Worm (Caenorhabditis elegans) whole organism, early embryonic: ENCODE measurements around the gene ugt-58.

Source experiments
- B0310.2 ChIP-seq: sonication (generic microtip); optimal IDR thresholded peaks from 2 replicates; lab custom pipeline; 2016; ENCODE audit warnings: mild to moderate bottlenecking, missing genetic modification characterization, missing compliant biosample characterization
- F13C5.2 ChIP-seq: sonication (generic microtip); optimal IDR thresholded peaks from 2 replicates; lab custom pipeline; 2017; ENCODE audit warnings: mild to moderate bottlenecking, missing genetic modification characterization, inconsistent platforms, missing compliant biosample characterization
- aly-1 ChIP-seq: sonication (generic microtip); optimal IDR thresholded peaks from 2 replicates; lab custom pipeline; 2016; ENCODE audit warnings: missing genetic modification characterization, missing compliant biosample characterization
- ama-1 ChIP-seq: fragments of 150-350 bp; optimal IDR thresholded peaks from 2 replicates; lab custom pipeline; 2014
- ceh-13 ChIP-seq: fragments of 200-800 bp; sonication (Bioruptor generic); optimal IDR thresholded peaks from 2 replicates; lab custom pipeline; 2018; ENCODE audit warnings: mild to moderate bottlenecking, missing genetic modification characterization, missing compliant biosample characterization
- ceh-36 ChIP-seq: sonication (generic microtip); optimal IDR thresholded peaks from 2 replicates; lab custom pipeline; 2016; ENCODE audit warnings: missing genetic modification characterization, inconsistent platforms, missing compliant biosample characterization
- ets-7 ChIP-seq: sonication (generic microtip); optimal IDR thresholded peaks from 2 replicates; lab custom pipeline; 2016; ENCODE audit warnings: missing genotype, missing genetic modification characterization, missing compliant biosample characterization
- flt-1 ChIP-seq: fragments of 200-800 bp; sonication (Bioruptor generic); IDR thresholded peaks from 2 replicates; pipeline ENCODE4 v1.3.6; 2022; ENCODE audit warnings: missing genetic modification characterization, missing compliant biosample characterization
- hmbx-1 ChIP-seq: sonication (generic microtip); optimal IDR thresholded peaks from 2 replicates; lab custom pipeline; 2016; ENCODE audit warnings: mild to moderate bottlenecking, missing genetic modification characterization, missing compliant biosample characterization
- hmg-4 ChIP-seq: fragments of 200-800 bp; sonication (Bioruptor generic); optimal IDR thresholded peaks from 2 replicates; lab custom pipeline; 2018; ENCODE audit warnings: mild to moderate bottlenecking, missing genetic modification characterization, missing compliant biosample characterization
- hnd-1 ChIP-seq: sonication (generic microtip); optimal IDR thresholded peaks from 2 replicates; lab custom pipeline; 2016; ENCODE audit warnings: missing genetic modification characterization, missing compliant biosample characterization
- pes-1 ChIP-seq: fragments of 200-800 bp; sonication (Bioruptor generic); IDR thresholded peaks from 2 replicates; pipeline ENCODE4 v1.3.6; 2022; ENCODE audit warnings: missing genetic modification reagents, missing genetic modification characterization, missing compliant biosample characterization
- scrt-1 ChIP-seq: fragments of 200-800 bp; sonication (Bioruptor generic); IDR thresholded peaks from 2 replicates; pipeline ENCODE4 v1.3.6; 2022; ENCODE audit warnings: missing genetic modification characterization, missing compliant biosample characterization
- sea-1 ChIP-seq: fragments of 200-800 bp; sonication (Bioruptor generic); conservative IDR thresholded peaks from 2 replicates; pipeline ENCODE4 v1.3.6; 2022; ENCODE audit warnings: missing genetic modification characterization, missing compliant biosample characterization
- tbx-11 ChIP-seq: fragments of 200-800 bp; sonication (Bioruptor generic); IDR thresholded peaks from 2 replicates; pipeline ENCODE4 v1.3.6; 2022; ENCODE audit warnings: missing genetic modification characterization, missing compliant biosample characterization
- tbx-37 ChIP-seq: fragments of 200-800 bp; sonication (Bioruptor generic); conservative IDR thresholded peaks from 2 replicates; pipeline ENCODE4 v1.3.6; 2022; ENCODE audit warnings: missing genetic modification reagents, missing genetic modification characterization, missing compliant biosample characterization
- tra-4 ChIP-seq: sonication (generic microtip); optimal IDR thresholded peaks from 2 replicates; lab custom pipeline; 2017; ENCODE audit warnings: missing genetic modification characterization, missing compliant biosample characterization

ugt-58 gene

ce11 chrII:9574406-9574805, 12.2 kb downstream of the ugt-58 start:
- TF ChIP-seq B0310.2 (tag; lab: Kevin White, UChicago) (no peak), tbx-11 (GFP tag; lab: Robert Waterston, UW) (no peak), aly-1 (tag; lab: Kevin White, UChicago) (no peak), scrt-1 (GFP tag; lab: Robert Waterston, UW) (no peak), F13C5.2 (tag; lab: Kevin White, UChicago) (peak; percentile 20), ceh-13 (no peak), hmg-4 (peak; percentile 39), flt-1 (GFP tag; lab: Robert Waterston, UW) (no peak), ets-7 (tag; lab: Kevin White, UChicago) (no peak), tbx-37 (GFP tag; lab: Robert Waterston, UW) (no peak), hmbx-1 (no peak), tra-4 (no peak)

- TF ChIP-seq tbx-11 (GFP tag; lab: Robert Waterston, UW) (no peak), pes-1 (GFP tag; lab: Robert Waterston, UW) (no peak), tra-4 (no peak), ceh-13 (no peak), B0310.2 (tag; lab: Kevin White, UChicago) (no peak), ama-1 (lab: Kevin White, UChicago) (no peak), flt-1 (GFP tag; lab: Robert Waterston, UW) (no peak), hnd-1 (tag; lab: Kevin White, UChicago) (no peak), aly-1 (tag; lab: Kevin White, UChicago) (no peak), tbx-37 (GFP tag; lab: Robert Waterston, UW) (no peak), hmbx-1 (no peak), sea-1 (GFP tag; lab: Robert Waterston, UW) (no peak), scrt-1 (GFP tag; lab: Robert Waterston, UW) (no peak), F13C5.2 (tag; lab: Kevin White, UChicago) (no peak), hmg-4 (no peak), ceh-36 (tag; lab: Kevin White, UChicago) (no peak), ets-7 (tag; lab: Kevin White, UChicago) (no peak)
Observed at ce11 chrII:9573412-9573811, 13.2 kb downstream of the ugt-58 start.

- TF ChIP-seq pes-1 (GFP tag; lab: Robert Waterston, UW) (peak; percentile 95), aly-1 (tag; lab: Kevin White, UChicago) (peak; percentile 95), hnd-1 (tag; lab: Kevin White, UChicago) (peak; percentile 79), tbx-11 (GFP tag; lab: Robert Waterston, UW) (peak; percentile 95), F13C5.2 (tag; lab: Kevin White, UChicago) (peak; percentile 95), ets-7 (tag; lab: Kevin White, UChicago) (peak; percentile 84), ama-1 (lab: Kevin White, UChicago) (no peak), scrt-1 (GFP tag; lab: Robert Waterston, UW) (peak; percentile 93), sea-1 (GFP tag; lab: Robert Waterston, UW) (peak; percentile 92), tbx-37 (GFP tag; lab: Robert Waterston, UW) (peak; percentile 92), B0310.2 (tag; lab: Kevin White, UChicago) (peak; percentile 91), flt-1 (GFP tag; lab: Robert Waterston, UW) (peak; percentile 95), tra-4 (peak; percentile 55), hmg-4 (peak; percentile 86), ceh-36 (tag; lab: Kevin White, UChicago) (peak; percentile 94), ceh-13 (peak; percentile 90), hmbx-1 (peak; percentile 70)
Observed at ce11 chrII:9566045-9566444, 20.5 kb downstream of the ugt-58 start.

ce11 chrII:9560895-9561294, 25.7 kb downstream of the ugt-58 start:
- TF ChIP-seq sea-1 (GFP tag; lab: Robert Waterston, UW) (no peak), tbx-11 (GFP tag; lab: Robert Waterston, UW) (no peak), hnd-1 (tag; lab: Kevin White, UChicago) (no peak), F13C5.2 (tag; lab: Kevin White, UChicago) (no peak), hmg-4 (no peak), hmbx-1 (no peak), ama-1 (lab: Kevin White, UChicago) (no peak), B0310.2 (tag; lab: Kevin White, UChicago) (no peak), tbx-37 (GFP tag; lab: Robert Waterston, UW) (no peak), tra-4 (no peak), pes-1 (GFP tag; lab: Robert Waterston, UW) (no peak), flt-1 (GFP tag; lab: Robert Waterston, UW) (no peak), ets-7 (tag; lab: Kevin White, UChicago) (no peak), ceh-36 (tag; lab: Kevin White, UChicago) (no peak), scrt-1 (GFP tag; lab: Robert Waterston, UW) (no peak), aly-1 (tag; lab: Kevin White, UChicago) (no peak), ceh-13 (no peak)

- TF ChIP-seq pes-1 (GFP tag; lab: Robert Waterston, UW): no peak
- no peak for TF ChIP-seq hmg-4
- TF ChIP-seq ama-1 (lab: Kevin White, UChicago): no peak
- no peak for TF ChIP-seq ceh-13
- TF ChIP-seq B0310.2 (tag; lab: Kevin White, UChicago): no peak
- no peak for TF ChIP-seq hnd-1 (tag; lab: Kevin White, UChicago)
- no peak for TF ChIP-seq ceh-36 (tag; lab: Kevin White, UChicago)
- no peak for TF ChIP-seq sea-1 (GFP tag; lab: Robert Waterston, UW)
Observed at ce11 chrII:9559929-9560328, 26.7 kb downstream of the ugt-58 start, which contains the start of gene F35H8.4. TSS of gene F35H8.4 (minus strand) at chrII:9560029.

ce11 chrII:9558906-9559305, 27.7 kb downstream of the ugt-58 start:
- no peak for TF ChIP-seq B0310.2 (tag; lab: Kevin White, UChicago)
- no peak for TF ChIP-seq hmbx-1
- TF ChIP-seq pes-1 (GFP tag; lab: Robert Waterston, UW): no peak
- no peak for TF ChIP-seq ets-7 (tag; lab: Kevin White, UChicago)
- no peak for TF ChIP-seq F13C5.2 (tag; lab: Kevin White, UChicago)
- no peak for TF ChIP-seq flt-1 (GFP tag; lab: Robert Waterston, UW)
- no peak for TF ChIP-seq aly-1 (tag; lab: Kevin White, UChicago)
- no peak for TF ChIP-seq tra-4
- no peak for TF ChIP-seq ceh-13
- TF ChIP-seq ceh-36 (tag; lab: Kevin White, UChicago): no peak
- no peak for TF ChIP-seq sea-1 (GFP tag; lab: Robert Waterston, UW)
- no peak for TF ChIP-seq tbx-11 (GFP tag; lab: Robert Waterston, UW)
- no peak for TF ChIP-seq hmg-4
- TF ChIP-seq ama-1 (lab: Kevin White, UChicago): no peak
